Fruit fly (Drosophila melanogaster) whole organism, embryonic: ENCODE results near the gene SIFaR.
A peak's percentile ranks its signal among the peaks of the same experiment; 100 is the strongest.

ENCODE experiments used
- Adf1 ChIP-seq: fragments of 200-800 bp; sonication (Bioruptor generic); IDR thresholded peaks from 2 replicates; pipeline ENCODE4 v1.3.6; 2022; ENCODE audit warnings: missing biosample characterization, missing genetic modification characterization
- CG10147 ChIP-seq: fragments of 200-800 bp; sonication (Bioruptor generic); optimal IDR thresholded peaks from 2 replicates; lab custom pipeline; 2019; ENCODE audit warnings: missing biosample characterization, mild to moderate bottlenecking, missing genetic modification characterization, moderate library complexity
- CG10462 ChIP-seq: fragments of 200-800 bp; sonication (Bioruptor generic); optimal IDR thresholded peaks from 2 replicates; lab custom pipeline; 2016; ENCODE audit warnings: missing biosample characterization, missing genetic modification characterization
- CG10979 ChIP-seq: fragments of 200-800 bp; sonication (Bioruptor generic); optimal IDR thresholded peaks from 2 replicates; lab custom pipeline; 2018; ENCODE audit warnings: missing biosample characterization, mild to moderate bottlenecking, missing genetic modification characterization, moderate library complexity
- CG11723 ChIP-seq: fragments of 200-800 bp; sonication (Bioruptor generic); optimal IDR thresholded peaks from 2 replicates; lab custom pipeline; 2017; ENCODE audit warnings: missing biosample characterization, mild to moderate bottlenecking, missing genetic modification characterization
- CG12104 ChIP-seq: fragments of 200-800 bp; sonication (Bioruptor generic); optimal IDR thresholded peaks from 3 replicates; lab custom pipeline; 2016; ENCODE audit warnings: missing biosample characterization, missing genetic modification characterization
- CG12155 ChIP-seq: fragments of 200-800 bp; sonication (Bioruptor generic); optimal IDR thresholded peaks from 3 replicates; lab custom pipeline; 2016; ENCODE audit warnings: missing biosample characterization, missing genetic modification characterization
- CG15696 ChIP-seq: fragments of 200-800 bp; sonication (Bioruptor generic); optimal IDR thresholded peaks from 2 replicates; lab custom pipeline; 2019; ENCODE audit warnings: missing biosample characterization, mild to moderate bottlenecking, missing genetic modification characterization, moderate library complexity
- CG1602 ChIP-seq: fragments of 200-800 bp; sonication (Bioruptor generic); optimal IDR thresholded peaks from 3 replicates; lab custom pipeline; 2016; ENCODE audit warnings: missing biosample characterization, missing genetic modification characterization
- CG1647 ChIP-seq: fragments of 200-800 bp; sonication (Bioruptor generic); optimal IDR thresholded peaks from 3 replicates; lab custom pipeline; 2016; ENCODE audit warnings: missing biosample characterization, missing genetic modification characterization
- CG16815 ChIP-seq: fragments of 200-800 bp; sonication (Bioruptor generic); optimal IDR thresholded peaks from 3 replicates; lab custom pipeline; 2017; ENCODE audit warnings: missing biosample characterization, mild to moderate bottlenecking, missing genetic modification characterization
- CG17361 ChIP-seq: fragments of 200-800 bp; sonication (Bioruptor generic); IDR thresholded peaks from 3 replicates; pipeline ENCODE4 v1.3.6; 2022; ENCODE audit warnings: missing biosample characterization, missing genetic modification characterization
- CG32767 ChIP-seq: fragments of 200-800 bp; sonication (Bioruptor generic); IDR thresholded peaks from 2 replicates; pipeline ENCODE4 v1.3.6; 2022; ENCODE audit warnings: missing biosample characterization, missing genetic modification characterization
- CG33557 ChIP-seq: fragments of 200-800 bp; sonication (Bioruptor generic); optimal IDR thresholded peaks from 2 replicates; lab custom pipeline; 2019; ENCODE audit warnings: missing biosample characterization, mild to moderate bottlenecking, missing genetic modification characterization, moderate library complexity
- CG3407 ChIP-seq: fragments of 200-800 bp; sonication (Bioruptor generic); optimal IDR thresholded peaks from 2 replicates; lab custom pipeline; 2018; ENCODE audit warnings: missing biosample characterization, mild to moderate bottlenecking, missing genetic modification characterization
- CG34224 ChIP-seq: fragments of 200-800 bp; sonication (Bioruptor generic); IDR thresholded peaks from 3 replicates; pipeline ENCODE4 v1.3.6; 2022; ENCODE audit warnings: missing biosample characterization, missing genetic modification characterization; ENCODE audit not compliant: partially characterized antibody
- CHES-1-like ChIP-seq: fragments of 200-800 bp; sonication (Bioruptor generic); optimal IDR thresholded peaks from 2 replicates; lab custom pipeline; 2016; ENCODE audit warnings: missing biosample characterization, missing genetic modification characterization
- Dp ChIP-seq: fragments of 200-800 bp; sonication (Bioruptor generic); optimal IDR thresholded peaks from 2 replicates; lab custom pipeline; 2018; ENCODE audit warnings: missing biosample characterization, mild to moderate bottlenecking, missing genetic modification characterization, moderate library complexity
- Dref ChIP-seq: fragments of 200-800 bp; sonication (Bioruptor generic); IDR thresholded peaks from 2 replicates; pipeline ENCODE4 v1.3.6; 2022; ENCODE audit warnings: missing biosample characterization, missing genetic modification characterization
- E2f2 ChIP-seq: fragments of 200-800 bp; sonication (Bioruptor generic); IDR thresholded peaks from 2 replicates; pipeline ENCODE4 v1.3.6; 2022; ENCODE audit warnings: missing biosample characterization, missing genetic modification characterization
- Elba2 ChIP-seq: fragments of 200-800 bp; sonication (Bioruptor generic); optimal IDR thresholded peaks from 3 replicates; lab custom pipeline; 2016; ENCODE audit warnings: missing biosample characterization, missing genetic modification characterization
- HLHmδ ChIP-seq: fragments of 200-800 bp; sonication (Bioruptor generic); optimal IDR thresholded peaks from 2 replicates; lab custom pipeline; 2018; ENCODE audit warnings: missing biosample characterization, mild to moderate bottlenecking, missing genetic modification characterization, moderate library complexity
- HmgZ ChIP-seq: fragments of 200-800 bp; sonication (Bioruptor generic); optimal IDR thresholded peaks from 2 replicates; lab custom pipeline; 2018; ENCODE audit warnings: missing biosample characterization, mild to moderate bottlenecking, missing genetic modification characterization
- Hr78 ChIP-seq, 2 experiments: fragments of 200-800 bp in 1 of 2; fragments of >200 bp in 1 of 2; sonication (Bioruptor generic) in 1 of 2; optimal IDR thresholded peaks; 2 replicates each; lab custom pipeline; 2017 to 2019; ENCODE audit warnings: missing biosample characterization in 2 of 2, missing genetic modification characterization in 2 of 2, mild to moderate bottlenecking in 1 of 2, moderate library complexity in 1 of 2
- Meics ChIP-seq: fragments of 200-800 bp; sonication (Bioruptor generic); optimal IDR thresholded peaks from 2 replicates; lab custom pipeline; 2017; ENCODE audit warnings: missing biosample characterization, mild to moderate bottlenecking, missing genetic modification characterization
- Myb ChIP-seq: fragments of 200-800 bp; sonication (Bioruptor generic); optimal IDR thresholded peaks from 2 replicates; lab custom pipeline; 2016; ENCODE audit warnings: missing biosample characterization, missing genetic modification characterization
- Ravus ChIP-seq: fragments of 200-800 bp; sonication (Bioruptor generic); IDR thresholded peaks from 2 replicates; pipeline ENCODE4 v1.3.6; 2022; ENCODE audit warnings: missing biosample characterization, missing genetic modification characterization
- Six4 ChIP-seq: fragments of 200-800 bp; sonication (Bioruptor generic); optimal IDR thresholded peaks from 2 replicates; lab custom pipeline; 2016; ENCODE audit warnings: missing biosample characterization, missing genetic modification characterization
- Sry-β ChIP-seq: fragments of 200-800 bp; sonication (Bioruptor generic); optimal IDR thresholded peaks from 2 replicates; lab custom pipeline; 2018; ENCODE audit warnings: missing biosample characterization, mild to moderate bottlenecking, missing genetic modification characterization, moderate library complexity
- Trl ChIP-seq, 3 experiments: fragments of >200 bp in 2 of 3; fragments of 200-800 bp in 1 of 3; sonication (Bioruptor generic) in 1 of 3; optimal IDR thresholded peaks; 2 replicates in 1 of 3; 3 replicates in 2 of 3; lab custom pipeline; 2016 to 2017; ENCODE audit warnings: missing biosample characterization in 1 of 3, missing genetic modification characterization in 1 of 3
- cg ChIP-seq: fragments of 200-800 bp; sonication (Bioruptor generic); optimal IDR thresholded peaks from 3 replicates; lab custom pipeline; 2019; ENCODE audit warnings: missing biosample characterization, mild to moderate bottlenecking, missing genetic modification characterization, moderate library complexity
- dmrt99B ChIP-seq: fragments of 200-800 bp; sonication (Bioruptor generic); optimal IDR thresholded peaks from 2 replicates; lab custom pipeline; 2018; ENCODE audit warnings: missing biosample characterization, mild to moderate bottlenecking, missing genetic modification characterization, moderate library complexity
- esg ChIP-seq: fragments of 200-800 bp; sonication (Bioruptor generic); conservative IDR thresholded peaks from 2 replicates; pipeline ENCODE4 v1.3.6; 2022; ENCODE audit warnings: missing biosample characterization, missing genetic modification characterization
- ewg ChIP-seq: fragments of 200-800 bp; sonication (Bioruptor generic); optimal IDR thresholded peaks from 3 replicates; lab custom pipeline; 2017; ENCODE audit warnings: mild to moderate bottlenecking, missing biosample characterization, missing genetic modification reagents, missing genetic modification characterization
- fd102C ChIP-seq: fragments of 200-800 bp; sonication (Bioruptor generic); optimal IDR thresholded peaks from 2 replicates; lab custom pipeline; 2018; ENCODE audit warnings: missing biosample characterization, mild to moderate bottlenecking, missing genetic modification characterization, moderate library complexity
- gem ChIP-seq: fragments of 200-800 bp; sonication (Bioruptor generic); optimal IDR thresholded peaks from 2 replicates; lab custom pipeline; 2019; ENCODE audit warnings: missing biosample characterization, mild to moderate bottlenecking, missing genetic modification characterization, moderate library complexity
- hb ChIP-seq: fragments of 200-800 bp; sonication (Bioruptor generic); IDR thresholded peaks from 3 replicates; pipeline ENCODE4 v1.3.6; 2022; ENCODE audit warnings: missing biosample characterization, missing genetic modification characterization; ENCODE audit not compliant: partially characterized antibody
- knrl ChIP-seq: fragments of 200-800 bp; sonication (Bioruptor generic); IDR thresholded peaks from 3 replicates; pipeline ENCODE4 v1.3.6; 2022; ENCODE audit warnings: missing biosample characterization, missing genetic modification characterization; ENCODE audit not compliant: partially characterized antibody
- luna ChIP-seq: fragments of 200-800 bp; sonication (Bioruptor generic); optimal IDR thresholded peaks from 2 replicates; lab custom pipeline; 2016; ENCODE audit warnings: missing biosample characterization, missing genetic modification characterization
- nmo ChIP-seq: fragments of 200-800 bp; sonication (Bioruptor generic); optimal IDR thresholded peaks from 2 replicates; lab custom pipeline; 2018; ENCODE audit warnings: missing biosample characterization, mild to moderate bottlenecking, missing genetic modification characterization, moderate library complexity
- oc ChIP-seq: fragments of 200-800 bp; sonication (Bioruptor generic); optimal IDR thresholded peaks from 2 replicates; lab custom pipeline; 2018; ENCODE audit warnings: missing biosample characterization, mild to moderate bottlenecking, missing genetic modification characterization, moderate library complexity
- peb ChIP-seq: fragments of 200-800 bp; sonication (Bioruptor generic); IDR thresholded peaks from 2 replicates; pipeline ENCODE4 v1.3.6; 2022; ENCODE audit warnings: missing biosample characterization, missing genetic modification characterization
- phol ChIP-seq: fragments of 200-800 bp; sonication (Bioruptor generic); optimal IDR thresholded peaks from 3 replicates; lab custom pipeline; 2018; ENCODE audit warnings: missing biosample characterization, mild to moderate bottlenecking, missing genetic modification characterization, moderate library complexity
- prd ChIP-seq, 3 experiments: fragments of >200 bp in 2 of 3; fragments of 200-800 bp in 1 of 3; sonication (Bioruptor generic) in 1 of 3; optimal IDR thresholded peaks in 2 of 3; IDR thresholded peaks in 1 of 3; 2 replicates in 2 of 3; 3 replicates in 1 of 3; pipeline versions ENCODE4 v1.3.6 to Lab custom; 2017 to 2022; ENCODE audit warnings: missing biosample characterization in 1 of 3, missing genetic modification characterization in 1 of 3
- tna ChIP-seq: fragments of 200-800 bp; sonication (Bioruptor generic); IDR thresholded peaks from 2 replicates; pipeline ENCODE4 v1.3.6; 2022; ENCODE audit warnings: missing biosample characterization, missing genetic modification characterization; ENCODE audit not compliant: partially characterized antibody
- twi ChIP-seq: fragments of 200-800 bp; optimal IDR thresholded peaks from 2 replicates; lab custom pipeline; 2019; ENCODE audit warnings: missing biosample characterization, mild to moderate bottlenecking, missing genetic modification characterization, moderate library complexity
- vnd ChIP-seq: fragments of 200-800 bp; sonication (Bioruptor generic); IDR thresholded peaks from 3 replicates; pipeline ENCODE4 v1.3.6; 2022; ENCODE audit warnings: missing biosample characterization, missing genetic modification characterization; ENCODE audit not compliant: partially characterized antibody
- zf30C ChIP-seq: fragments of 200-800 bp; sonication (Bioruptor generic); optimal IDR thresholded peaks from 3 replicates; lab custom pipeline; 2018; ENCODE audit warnings: missing biosample characterization, mild to moderate bottlenecking, missing genetic modification characterization

Gene SIFaR

DNA sequence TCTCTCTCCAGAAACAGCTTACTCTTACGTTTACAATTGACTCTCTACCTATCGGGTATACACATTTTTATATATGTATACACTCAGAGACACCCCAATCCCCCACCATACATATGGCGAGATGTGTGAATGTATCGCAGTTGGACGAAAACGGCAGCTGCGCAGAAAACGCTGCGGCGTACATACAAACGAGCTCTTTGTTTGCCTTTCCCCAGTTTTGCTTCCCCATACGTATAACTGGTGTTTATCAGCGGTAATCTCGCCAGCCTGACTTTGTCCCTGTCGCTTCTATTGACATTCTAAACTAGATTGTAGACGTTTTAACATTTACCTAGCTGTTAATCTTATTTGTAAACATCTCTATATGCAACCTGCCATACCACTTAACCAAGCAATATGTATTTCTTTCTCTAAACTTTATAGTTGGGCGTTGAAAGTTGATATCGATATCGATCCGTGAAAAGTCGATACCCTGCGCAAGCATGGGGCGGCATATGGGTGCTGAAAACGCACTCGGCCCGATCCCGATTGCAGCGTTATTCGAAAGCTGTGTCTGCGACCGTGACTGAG lies 3.7 kb upstream of the SIFaR start (continued):
- TF ChIP-seq Elba2 (GFP tag; lab: Kevin White, UChicago) (no peak), HmgZ (tag; lab: Kevin White, UChicago) (peak; percentile 84), CG12104 (GFP tag; lab: Kevin White, UChicago) (peak; percentile 78), CHES-1-like (peak; percentile 76), fd102C (GFP tag; lab: Kevin White, UChicago) (peak; percentile 43), CG1602 (GFP tag; lab: Kevin White, UChicago) (peak; percentile 3), Adf1 (GFP tag; lab: Robert Waterston, UW) (no peak), cg (GFP tag; lab: Kevin White, UChicago) (peak; percentile 76), CG11723 (GFP tag; lab: Kevin White, UChicago) (peak; percentile 57), Hr78 (GFP tag; optimal IDR thresholded peaks at IDR 0.05; lab: Kevin White, UChicago) (peak in 1 of 2 experiments; percentile 35), CG32767 (GFP tag; lab: Robert Waterston, UW) (no peak), Six4 (GFP tag; lab: Kevin White, UChicago) (peak; percentile 51), CG10462 (GFP tag; lab: Kevin White, UChicago) (peak; percentile 34), CG12155 (GFP tag; lab: Kevin White, UChicago) (peak; percentile 32), luna (GFP tag; lab: Kevin White, UChicago) (peak; percentile 66), CG1647 (peak; percentile 69), dmrt99B (tag; lab: Kevin White, UChicago) (peak; percentile 60), twi (peak; percentile 59), ewg (peak; percentile 78), vnd (no peak), esg (no peak), Trl (optimal IDR thresholded peaks at IDR 0.05; lab: Kevin White, UChicago) (peak; percentile 67 to 82), Trl (GFP tag; optimal IDR thresholded peaks at IDR 0.05; lab: Kevin White, UChicago) (peak; percentile 76), CG10979 (tag; lab: Kevin White, UChicago) (peak; percentile 46), CG10147 (GFP tag; lab: Kevin White, UChicago) (peak; percentile 73), Sry-β (peak; percentile 57), peb (GFP tag; lab: Robert Waterston, UW) (no peak), CG17361 (no peak), Dref (GFP tag; lab: Robert Waterston, UW) (no peak), Ravus (GFP tag; lab: Robert Waterston, UW) (no peak), nmo (no peak), Dp (no peak), zf30C (GFP tag; lab: Kevin White, UChicago) (no peak), CG16815 (GFP tag; lab: Kevin White, UChicago) (no peak), phol (tag; lab: Kevin White, UChicago) (no peak), tna (no peak), knrl (GFP tag; lab: Robert Waterston, UW) (no peak), Meics (peak; percentile 78), HLHmδ (GFP tag; lab: Kevin White, UChicago) (no peak), gem (peak; percentile 69), Myb (GFP tag; lab: Kevin White, UChicago) (peak; percentile 19), CG3407 (peak; percentile 90), CG15696 (tag; lab: Kevin White, UChicago) (peak; percentile 81), oc (tag; lab: Kevin White, UChicago) (peak; percentile 88), CG34224 (GFP tag; lab: Robert Waterston, UW) (no peak), CG33557 (GFP tag; lab: Kevin White, UChicago) (peak; percentile 64), hb (no peak), E2f2 (GFP tag; lab: Robert Waterston, UW) (no peak), prd (optimal IDR thresholded peaks at IDR 0.05; lab: Kevin White, UChicago) (no peak), prd (GFP tag; IDR thresholded peaks at IDR 0.05; lab: Robert Waterston, UW) (no peak)
